Worm (Caenorhabditis elegans) whole organism, early embryonic: ENCODE data around the gene F46F2.3.

ENCODE experiments used
- B0310.2 ChIP-seq: sonication (generic microtip); optimal IDR thresholded peaks from 2 replicates; lab custom pipeline; 2016; ENCODE audit warnings: mild to moderate bottlenecking, missing genetic modification characterization, missing compliant biosample characterization
- F13C5.2 ChIP-seq: sonication (generic microtip); optimal IDR thresholded peaks from 2 replicates; lab custom pipeline; 2017; ENCODE audit warnings: mild to moderate bottlenecking, missing genetic modification characterization, inconsistent platforms, missing compliant biosample characterization
- aly-1 ChIP-seq: sonication (generic microtip); optimal IDR thresholded peaks from 2 replicates; lab custom pipeline; 2016; ENCODE audit warnings: missing genetic modification characterization, missing compliant biosample characterization
- ama-1 ChIP-seq: fragments of 150-350 bp; optimal IDR thresholded peaks from 2 replicates; lab custom pipeline; 2014
- ceh-13 ChIP-seq: fragments of 200-800 bp; sonication (Bioruptor generic); optimal IDR thresholded peaks from 2 replicates; lab custom pipeline; 2018; ENCODE audit warnings: mild to moderate bottlenecking, missing genetic modification characterization, missing compliant biosample characterization
- ceh-36 ChIP-seq: sonication (generic microtip); optimal IDR thresholded peaks from 2 replicates; lab custom pipeline; 2016; ENCODE audit warnings: missing genetic modification characterization, inconsistent platforms, missing compliant biosample characterization
- ets-7 ChIP-seq: sonication (generic microtip); optimal IDR thresholded peaks from 2 replicates; lab custom pipeline; 2016; ENCODE audit warnings: missing genotype, missing genetic modification characterization, missing compliant biosample characterization
- flt-1 ChIP-seq: fragments of 200-800 bp; sonication (Bioruptor generic); IDR thresholded peaks from 2 replicates; pipeline ENCODE4 v1.3.6; 2022; ENCODE audit warnings: missing genetic modification characterization, missing compliant biosample characterization
- hmbx-1 ChIP-seq: sonication (generic microtip); optimal IDR thresholded peaks from 2 replicates; lab custom pipeline; 2016; ENCODE audit warnings: mild to moderate bottlenecking, missing genetic modification characterization, missing compliant biosample characterization
- hmg-4 ChIP-seq: fragments of 200-800 bp; sonication (Bioruptor generic); optimal IDR thresholded peaks from 2 replicates; lab custom pipeline; 2018; ENCODE audit warnings: mild to moderate bottlenecking, missing genetic modification characterization, missing compliant biosample characterization
- hnd-1 ChIP-seq: sonication (generic microtip); optimal IDR thresholded peaks from 2 replicates; lab custom pipeline; 2016; ENCODE audit warnings: missing genetic modification characterization, missing compliant biosample characterization
- pes-1 ChIP-seq: fragments of 200-800 bp; sonication (Bioruptor generic); IDR thresholded peaks from 2 replicates; pipeline ENCODE4 v1.3.6; 2022; ENCODE audit warnings: missing genetic modification reagents, missing genetic modification characterization, missing compliant biosample characterization
- scrt-1 ChIP-seq: fragments of 200-800 bp; sonication (Bioruptor generic); IDR thresholded peaks from 2 replicates; pipeline ENCODE4 v1.3.6; 2022; ENCODE audit warnings: missing genetic modification characterization, missing compliant biosample characterization
- sea-1 ChIP-seq: fragments of 200-800 bp; sonication (Bioruptor generic); conservative IDR thresholded peaks from 2 replicates; pipeline ENCODE4 v1.3.6; 2022; ENCODE audit warnings: missing genetic modification characterization, missing compliant biosample characterization
- tbx-11 ChIP-seq: fragments of 200-800 bp; sonication (Bioruptor generic); IDR thresholded peaks from 2 replicates; pipeline ENCODE4 v1.3.6; 2022; ENCODE audit warnings: missing genetic modification characterization, missing compliant biosample characterization
- tbx-37 ChIP-seq: fragments of 200-800 bp; sonication (Bioruptor generic); conservative IDR thresholded peaks from 2 replicates; pipeline ENCODE4 v1.3.6; 2022; ENCODE audit warnings: missing genetic modification reagents, missing genetic modification characterization, missing compliant biosample characterization
- tra-4 ChIP-seq: sonication (generic microtip); optimal IDR thresholded peaks from 2 replicates; lab custom pipeline; 2017; ENCODE audit warnings: missing genetic modification characterization, missing compliant biosample characterization

Gene F46F2.3

ce11 chrX:15259947-15260687, at the start of gene F46F2.3:
Gene F46F2.3 (minus strand): TSS chrX:15260287.
- TF ChIP-seq sea-1 = no peak
- no peak for TF ChIP-seq tbx-11 (GFP tag; lab: Robert Waterston, UW)
- TF ChIP-seq ama-1 (lab: Kevin White, UChicago) = no peak
- no peak for TF ChIP-seq hmg-4 (GFP tag; lab: Kevin White, UChicago)
- TF ChIP-seq scrt-1 (GFP tag; lab: Robert Waterston, UW) = no peak
- TF ChIP-seq tbx-37 = no peak
- TF ChIP-seq ceh-13 (GFP tag; lab: Kevin White, UChicago) = no peak

ce11 chrX:15309138-15309537, 49.1 kb upstream of the F46F2.3 start, which contains the start of gene nhr-91:
Gene nhr-91 (plus strand): TSS chrX:15309369.
- TF ChIP-seq tbx-11 (GFP tag; lab: Robert Waterston, UW) (no peak), sea-1 (no peak), ama-1 (lab: Kevin White, UChicago) (no peak), tbx-37 (no peak), flt-1 (no peak), tra-4 (tag; lab: Kevin White, UChicago) (no peak), hmbx-1 (tag; lab: Kevin White, UChicago) (no peak), pes-1 (GFP tag; lab: Robert Waterston, UW) (no peak), B0310.2 (tag; lab: Kevin White, UChicago) (no peak), hnd-1 (tag; lab: Kevin White, UChicago) (no peak), ceh-13 (GFP tag; lab: Kevin White, UChicago) (no peak), ets-7 (tag; lab: Kevin White, UChicago) (no peak), scrt-1 (GFP tag; lab: Robert Waterston, UW) (no peak), hmg-4 (GFP tag; lab: Kevin White, UChicago) (no peak), F13C5.2 (tag; lab: Kevin White, UChicago) (no peak), aly-1 (tag; lab: Kevin White, UChicago) (no peak)

- TF ChIP-seq hmbx-1 (tag; lab: Kevin White, UChicago) (no peak), aly-1 (tag; lab: Kevin White, UChicago) (no peak), F13C5.2 (tag; lab: Kevin White, UChicago) (no peak), tbx-37 (no peak), tbx-11 (GFP tag; lab: Robert Waterston, UW) (no peak), scrt-1 (GFP tag; lab: Robert Waterston, UW) (no peak), B0310.2 (tag; lab: Kevin White, UChicago) (no peak), ama-1 (lab: Kevin White, UChicago) (no peak), flt-1 (no peak), hnd-1 (tag; lab: Kevin White, UChicago) (no peak), ceh-36 (tag; lab: Kevin White, UChicago) (no peak), tra-4 (tag; lab: Kevin White, UChicago) (no peak), ceh-13 (GFP tag; lab: Kevin White, UChicago) (no peak)
Observed at ce11 chrX:15308685-15309084, 48.6 kb upstream of the F46F2.3 start.

ce11 chrX:15307677-15308076, 47.6 kb upstream of the F46F2.3 start:
- TF ChIP-seq F13C5.2 (tag; lab: Kevin White, UChicago) (no peak), hmg-4 (GFP tag; lab: Kevin White, UChicago) (peak; percentile 3)

- TF ChIP-seq sea-1 = no peak
- TF ChIP-seq B0310.2 (tag; lab: Kevin White, UChicago) = no peak
- TF ChIP-seq pes-1 (GFP tag; lab: Robert Waterston, UW) = no peak
- TF ChIP-seq aly-1 (tag; lab: Kevin White, UChicago) = no peak
Observed at ce11 chrX:15302863-15303262, 42.8 kb upstream of the F46F2.3 start, which contains the start of gene ser-2. Gene ser-2 (minus strand): TSS chrX:15302963.

- TF ChIP-seq F13C5.2 (tag; lab: Kevin White, UChicago) = no peak
- no peak for TF ChIP-seq aly-1 (tag; lab: Kevin White, UChicago)
- TF ChIP-seq ceh-13 (GFP tag; lab: Kevin White, UChicago) = no peak
- no peak for TF ChIP-seq flt-1
- TF ChIP-seq sea-1 = no peak
- no peak for TF ChIP-seq pes-1 (GFP tag; lab: Robert Waterston, UW)
- no peak for TF ChIP-seq ceh-36 (tag; lab: Kevin White, UChicago)
- TF ChIP-seq scrt-1 (GFP tag; lab: Robert Waterston, UW) = no peak
- TF ChIP-seq hnd-1 (tag; lab: Kevin White, UChicago) = no peak
- TF ChIP-seq hmbx-1 (tag; lab: Kevin White, UChicago) = no peak
- no peak for TF ChIP-seq tra-4 (tag; lab: Kevin White, UChicago)
Observed at ce11 chrX:15300002-15300401, 39.9 kb upstream of the F46F2.3 start.

- no peak for TF ChIP-seq tra-4 (tag; lab: Kevin White, UChicago)
- peak; percentile 85 for TF ChIP-seq aly-1 (tag; lab: Kevin White, UChicago)
- peak; percentile 87 for TF ChIP-seq pes-1 (GFP tag; lab: Robert Waterston, UW)
- TF ChIP-seq tbx-37 = peak; percentile 79
- peak; percentile 77 for TF ChIP-seq flt-1
- TF ChIP-seq hmbx-1 (tag; lab: Kevin White, UChicago) = peak; percentile 37
- peak; percentile 75 for TF ChIP-seq ceh-36 (tag; lab: Kevin White, UChicago)
- peak; percentile 77 for TF ChIP-seq B0310.2 (tag; lab: Kevin White, UChicago)
- peak; percentile 84 for TF ChIP-seq sea-1
- no peak for TF ChIP-seq ama-1 (lab: Kevin White, UChicago)
- peak; percentile 85 for TF ChIP-seq tbx-11 (GFP tag; lab: Robert Waterston, UW)
- TF ChIP-seq F13C5.2 (tag; lab: Kevin White, UChicago) = peak; percentile 64
- TF ChIP-seq hmg-4 (GFP tag; lab: Kevin White, UChicago) = peak; percentile 78
- peak; percentile 55 for TF ChIP-seq hnd-1 (tag; lab: Kevin White, UChicago)
- peak; percentile 86 for TF ChIP-seq scrt-1 (GFP tag; lab: Robert Waterston, UW)
- TF ChIP-seq ceh-13 (GFP tag; lab: Kevin White, UChicago) = peak; percentile 69
- TF ChIP-seq ets-7 (tag; lab: Kevin White, UChicago) = peak; percentile 27
Observed at ce11 chrX:15297396-15297827, 37.3 kb upstream of the F46F2.3 start.
